Fruit fly (Drosophila melanogaster): ENCODE results near the gene GC2.

- TF ChIP-seq h (GFP tag; optimal IDR thresholded peaks at IDR 0.05) (no peak), woc (GFP tag; optimal IDR thresholded peaks at IDR 0.05) (no peak), dmrt93B (GFP tag; optimal IDR thresholded peaks at IDR 0.05) (no peak), dsf (GFP tag; optimal IDR thresholded peaks at IDR 0.05; ENCODE audit: borderline replicate concordance) (no peak), Mio (GFP tag; optimal IDR thresholded peaks at IDR 0.05) (no peak), OdsH (GFP tag; optimal IDR thresholded peaks at IDR 0.05) (no peak), fru (GFP tag; optimal IDR thresholded peaks at IDR 0.05) (no peak), jim (GFP tag; optimal IDR thresholded peaks at IDR 0.05) (no peak), Jra (GFP tag; optimal IDR thresholded peaks at IDR 0.05) (no peak), CG32264 (GFP tag; optimal IDR thresholded peaks at IDR 0.05) (no peak), N (GFP tag; optimal IDR thresholded peaks at IDR 0.05) (no peak), HLH106 (tag; optimal IDR thresholded peaks at IDR 0.05) (no peak), CG9705 (GFP tag; optimal IDR thresholded peaks at IDR 0.05) (no peak)
Measured at dm6 chr3R:11989996-11990395, 18.5 kb downstream of the GC2 start.
